Fruit fly (Drosophila melanogaster) whole organism, embryonic: Measurements from ENCODE around the gene Rpp30.

Source experiments
- CG10147 ChIP-seq: fragments of 200-800 bp; sonication (Bioruptor generic); optimal IDR thresholded peaks from 2 replicates; lab custom pipeline; 2019; ENCODE audit warnings: missing biosample characterization, mild to moderate bottlenecking, missing genetic modification characterization, moderate library complexity
- CG1024 ChIP-seq: fragments of 200-800 bp; sonication (Bioruptor generic); IDR thresholded peaks from 2 replicates; pipeline ENCODE4 v1.3.6; 2022; ENCODE audit warnings: missing biosample characterization, missing genetic modification characterization
- CG10462 ChIP-seq: fragments of 200-800 bp; sonication (Bioruptor generic); optimal IDR thresholded peaks from 2 replicates; lab custom pipeline; 2016; ENCODE audit warnings: missing biosample characterization, missing genetic modification characterization
- CG10565 ChIP-seq: fragments of 200-800 bp; sonication (Bioruptor generic); optimal IDR thresholded peaks from 3 replicates; lab custom pipeline; 2016; ENCODE audit warnings: missing biosample characterization, mild to moderate bottlenecking, missing genetic modification characterization
- CG11398 ChIP-seq: fragments of 200-800 bp; sonication (Bioruptor generic); optimal IDR thresholded peaks from 2 replicates; lab custom pipeline; 2016; ENCODE audit warnings: missing biosample characterization, missing genetic modification characterization
- CG12155 ChIP-seq: fragments of 200-800 bp; sonication (Bioruptor generic); optimal IDR thresholded peaks from 3 replicates; lab custom pipeline; 2016; ENCODE audit warnings: missing biosample characterization, missing genetic modification characterization
- CG13775 ChIP-seq: fragments of 200-800 bp; sonication (Bioruptor generic); optimal IDR thresholded peaks from 3 replicates; lab custom pipeline; 2017; ENCODE audit warnings: missing biosample characterization, mild to moderate bottlenecking, missing genetic modification characterization
- CG15696 ChIP-seq: fragments of 200-800 bp; sonication (Bioruptor generic); optimal IDR thresholded peaks from 2 replicates; lab custom pipeline; 2019; ENCODE audit warnings: missing biosample characterization, mild to moderate bottlenecking, missing genetic modification characterization, moderate library complexity
- CG17385 ChIP-seq: fragments of 200-800 bp; sonication (Bioruptor generic); optimal IDR thresholded peaks from 3 replicates; lab custom pipeline; 2018; ENCODE audit warnings: missing biosample characterization, mild to moderate bottlenecking, missing genetic modification characterization
- CG17802 ChIP-seq: fragments of 200-800 bp; sonication (Bioruptor generic); optimal IDR thresholded peaks from 2 replicates; lab custom pipeline; 2018; ENCODE audit warnings: missing biosample characterization, mild to moderate bottlenecking, missing genetic modification characterization, moderate library complexity
- CG31224 ChIP-seq: fragments of 200-800 bp; sonication (Bioruptor generic); IDR thresholded peaks from 2 replicates; pipeline ENCODE4 v1.3.6; 2022; ENCODE audit warnings: missing biosample characterization, missing genetic modification characterization
- CG42726 ChIP-seq: fragments of 200-800 bp; sonication (Bioruptor generic); IDR thresholded peaks from 2 replicates; pipeline ENCODE4 v1.3.6; 2022; ENCODE audit warnings: missing biosample characterization, missing genetic modification characterization; ENCODE audit not compliant: partially characterized antibody
- CG4282 ChIP-seq: fragments of 200-800 bp; sonication (Bioruptor generic); optimal IDR thresholded peaks from 2 replicates; lab custom pipeline; 2016; ENCODE audit warnings: missing biosample characterization, missing genetic modification characterization
- CG7556 ChIP-seq: fragments of 200-800 bp; sonication (Bioruptor generic); optimal IDR thresholded peaks from 2 replicates; lab custom pipeline; 2017; ENCODE audit warnings: missing biosample characterization, mild to moderate bottlenecking, missing genetic modification characterization
- CG7745 ChIP-seq: fragments of 200-800 bp; sonication (Bioruptor generic); optimal IDR thresholded peaks from 2 replicates; lab custom pipeline; 2018; ENCODE audit warnings: missing biosample characterization, mild to moderate bottlenecking, missing genetic modification characterization, moderate library complexity
- CG7963 ChIP-seq: fragments of 200-800 bp; sonication (Bioruptor generic); IDR thresholded peaks from 3 replicates; pipeline ENCODE4 v1.3.6; 2022; ENCODE audit warnings: missing biosample characterization, missing genetic modification characterization; ENCODE audit not compliant: partially characterized antibody
- CG9437 ChIP-seq: fragments of 200-800 bp; sonication (Bioruptor generic); optimal IDR thresholded peaks from 2 replicates; lab custom pipeline; 2018; ENCODE audit warnings: missing biosample characterization, mild to moderate bottlenecking, missing genetic modification characterization
- Dll ChIP-seq: fragments of 200-800 bp; sonication (Bioruptor generic); IDR thresholded peaks from 4 replicates; pipeline ENCODE4 v1.3.6; 2022; ENCODE audit warnings: missing biosample characterization, missing genetic modification characterization; ENCODE audit not compliant: partially characterized antibody
- Dref ChIP-seq: fragments of 200-800 bp; sonication (Bioruptor generic); IDR thresholded peaks from 2 replicates; pipeline ENCODE4 v1.3.6; 2022; ENCODE audit warnings: missing biosample characterization, missing genetic modification characterization
- Gug ChIP-seq: fragments of 200-800 bp; sonication (Bioruptor generic); IDR thresholded peaks from 4 replicates; pipeline ENCODE4 v1.3.6; 2022; ENCODE audit warnings: missing biosample characterization, missing genetic modification characterization
- HLHmδ ChIP-seq: fragments of 200-800 bp; sonication (Bioruptor generic); optimal IDR thresholded peaks from 2 replicates; lab custom pipeline; 2018; ENCODE audit warnings: missing biosample characterization, mild to moderate bottlenecking, missing genetic modification characterization, moderate library complexity
- Hr3 ChIP-seq: fragments of 200-800 bp; sonication (Bioruptor generic); optimal IDR thresholded peaks from 3 replicates; lab custom pipeline; 2016; ENCODE audit warnings: missing biosample characterization, missing genetic modification characterization
- Mad ChIP-seq: fragments of 200-800 bp; sonication (Bioruptor generic); optimal IDR thresholded peaks from 2 replicates; lab custom pipeline; 2016; ENCODE audit warnings: missing biosample characterization, missing genetic modification characterization
- Mrtf ChIP-seq: fragments of 200-800 bp; sonication (Bioruptor generic); IDR thresholded peaks from 3 replicates; pipeline ENCODE4 v1.3.6; 2022; ENCODE audit warnings: missing biosample characterization, missing genetic modification characterization
- NC2α ChIP-seq: fragments of 200-800 bp; sonication (Bioruptor generic); optimal IDR thresholded peaks from 2 replicates; lab custom pipeline; 2016; ENCODE audit warnings: missing biosample characterization, missing genetic modification characterization
- NC2β ChIP-seq: fragments of 200-800 bp; sonication (Bioruptor generic); optimal IDR thresholded peaks from 2 replicates; lab custom pipeline; 2016; ENCODE audit warnings: missing biosample characterization, missing genetic modification characterization
- Rfx ChIP-seq: fragments of 200-800 bp; sonication (Bioruptor generic); IDR thresholded peaks from 2 replicates; pipeline ENCODE4 v1.3.6; 2022; ENCODE audit warnings: missing biosample characterization, missing genetic modification characterization
- Side ChIP-seq: fragments of 200-800 bp; sonication (Bioruptor generic); optimal IDR thresholded peaks from 2 replicates; lab custom pipeline; 2016; ENCODE audit warnings: missing biosample characterization, missing genetic modification characterization
- Six4 ChIP-seq: fragments of 200-800 bp; sonication (Bioruptor generic); optimal IDR thresholded peaks from 2 replicates; lab custom pipeline; 2016; ENCODE audit warnings: missing biosample characterization, missing genetic modification characterization
- Xrp1 ChIP-seq: fragments of 200-800 bp; sonication (Bioruptor generic); IDR thresholded peaks from 2 replicates; pipeline ENCODE4 v1.3.6; 2022; ENCODE audit warnings: missing biosample characterization, missing genetic modification characterization
- cato ChIP-seq: fragments of 200-800 bp; sonication (Bioruptor generic); optimal IDR thresholded peaks from 2 replicates; lab custom pipeline; 2016; ENCODE audit warnings: missing biosample characterization, missing genetic modification characterization, borderline replicate concordance
- chinmo ChIP-seq: fragments of 200-800 bp; sonication (Bioruptor generic); IDR thresholded peaks from 4 replicates; pipeline ENCODE4 v1.3.6; 2022; ENCODE audit warnings: missing biosample characterization, missing genetic modification characterization; ENCODE audit not compliant: partially characterized antibody
- disco-r ChIP-seq: fragments of 200-800 bp; sonication (Bioruptor generic); optimal IDR thresholded peaks from 2 replicates; lab custom pipeline; 2016; ENCODE audit warnings: missing biosample characterization, missing genetic modification characterization
- dmrt11E ChIP-seq: fragments of 200-800 bp; sonication (Bioruptor generic); optimal IDR thresholded peaks from 3 replicates; lab custom pipeline; 2018; ENCODE audit warnings: missing biosample characterization, mild to moderate bottlenecking, missing genetic modification characterization, moderate library complexity
- gcm2 ChIP-seq: fragments of 200-800 bp; sonication (Bioruptor generic); optimal IDR thresholded peaks from 2 replicates; lab custom pipeline; 2016; ENCODE audit warnings: missing biosample characterization, missing genetic modification characterization
- grau ChIP-seq: fragments of 200-800 bp; optimal IDR thresholded peaks from 3 replicates; lab custom pipeline; 2019; ENCODE audit warnings: missing biosample characterization, mild to moderate bottlenecking, missing genetic modification characterization, moderate library complexity
- gsb-n ChIP-seq: fragments of 200-800 bp; sonication (Bioruptor generic); optimal IDR thresholded peaks from 3 replicates; lab custom pipeline; 2018; ENCODE audit warnings: missing biosample characterization, mild to moderate bottlenecking, missing genetic modification characterization
- hb ChIP-seq: fragments of 200-800 bp; sonication (Bioruptor generic); IDR thresholded peaks from 3 replicates; pipeline ENCODE4 v1.3.6; 2022; ENCODE audit warnings: missing biosample characterization, missing genetic modification characterization; ENCODE audit not compliant: partially characterized antibody
- jigr1 ChIP-seq: fragments of 200-800 bp; sonication (Bioruptor generic); IDR thresholded peaks from 3 replicates; pipeline ENCODE4 v1.3.6; 2022; ENCODE audit warnings: missing biosample characterization, missing genetic modification characterization
- klu ChIP-seq: fragments of 200-800 bp; sonication (Bioruptor generic); IDR thresholded peaks from 2 replicates; pipeline ENCODE4 v1.3.6; 2022; ENCODE audit warnings: missing biosample characterization, missing genetic modification characterization
- knrl ChIP-seq: fragments of 200-800 bp; sonication (Bioruptor generic); IDR thresholded peaks from 3 replicates; pipeline ENCODE4 v1.3.6; 2022; ENCODE audit warnings: missing biosample characterization, missing genetic modification characterization; ENCODE audit not compliant: partially characterized antibody
- lola ChIP-seq, 3 experiments: fragments of >200 bp in 2 of 3; fragments of 200-800 bp in 1 of 3; sonication (Bioruptor generic) in 1 of 3; optimal IDR thresholded peaks; 2 replicates each; lab custom pipeline; 2017 to 2019; ENCODE audit warnings: missing biosample characterization in 3 of 3, missing genetic modification characterization in 3 of 3, mild to moderate bottlenecking in 1 of 3, moderate library complexity in 1 of 3
- otp ChIP-seq: fragments of 200-800 bp; sonication (Bioruptor generic); IDR thresholded peaks from 3 replicates; pipeline ENCODE4, ENCODE4 v1.3.6; 2022; ENCODE audit warnings: missing biosample characterization, missing genetic modification characterization
- phol ChIP-seq: fragments of 200-800 bp; sonication (Bioruptor generic); optimal IDR thresholded peaks from 3 replicates; lab custom pipeline; 2018; ENCODE audit warnings: missing biosample characterization, mild to moderate bottlenecking, missing genetic modification characterization, moderate library complexity
- row ChIP-seq: fragments of 200-800 bp; sonication (Bioruptor generic); IDR thresholded peaks from 3 replicates; pipeline ENCODE4 v1.3.6; 2022; ENCODE audit warnings: missing biosample characterization, missing genetic modification characterization
- run ChIP-seq: fragments of 200-800 bp; sonication (Bioruptor generic); optimal IDR thresholded peaks from 3 replicates; lab custom pipeline; 2018; ENCODE audit warnings: missing biosample characterization, mild to moderate bottlenecking, missing genetic modification characterization
- sd ChIP-seq: fragments of 200-800 bp; sonication (Bioruptor generic); optimal IDR thresholded peaks from 3 replicates; lab custom pipeline; 2018; ENCODE audit warnings: missing biosample characterization, mild to moderate bottlenecking, missing genetic modification characterization, moderate library complexity
- sisA ChIP-seq: fragments of 200-800 bp; sonication (Bioruptor generic); IDR thresholded peaks from 2 replicates; pipeline ENCODE4 v1.3.6; 2022; ENCODE audit warnings: missing biosample characterization, missing genetic modification characterization
- sob ChIP-seq: fragments of 200-800 bp; sonication (Bioruptor generic); IDR thresholded peaks from 2 replicates; pipeline ENCODE4 v1.3.6; 2022; ENCODE audit warnings: missing biosample characterization, missing genetic modification characterization
- zf30C ChIP-seq: fragments of 200-800 bp; sonication (Bioruptor generic); optimal IDR thresholded peaks from 3 replicates; lab custom pipeline; 2018; ENCODE audit warnings: missing biosample characterization, mild to moderate bottlenecking, missing genetic modification characterization

Gene Rpp30

DNA sequence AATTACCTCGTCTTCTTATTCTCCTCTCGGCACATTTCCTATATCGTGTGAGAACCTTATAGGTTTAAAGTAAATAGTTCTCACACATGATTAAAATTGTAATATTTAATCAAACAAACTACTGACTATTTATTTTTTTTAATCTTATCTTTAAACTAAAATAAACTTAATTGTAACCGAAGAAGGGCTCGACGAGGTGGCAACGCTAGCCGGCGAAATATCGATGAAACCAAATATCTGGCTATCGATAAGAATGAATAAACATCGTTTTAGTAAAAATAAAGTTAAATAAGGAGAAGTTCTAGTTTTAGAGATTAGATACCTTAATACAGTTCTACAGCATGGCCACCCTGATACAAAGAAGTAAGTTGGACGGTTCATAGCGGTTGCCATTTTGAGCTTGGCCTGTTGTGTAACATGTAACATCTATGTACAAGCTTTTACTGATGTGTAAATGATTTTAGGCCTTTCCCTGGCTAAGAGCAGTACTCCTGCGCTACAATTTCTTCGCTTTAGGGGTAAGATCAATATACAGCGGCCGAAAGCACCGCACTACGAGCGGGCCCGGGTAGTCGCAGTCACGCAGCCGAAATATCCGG is 48.5 kb downstream of the Rpp30 start, which contains the start of gene mRpL10 (continued):
- TF ChIP-seq klu, result no peak
- peak; percentile 29; the same call in 1 of the 2 replicates for TF ChIP-seq Rfx (GFP tag; lab: Robert Waterston, UW)
- TF ChIP-seq CG10565 (GFP tag; lab: Kevin White, UChicago), result no peak
- peak; percentile 64 for TF ChIP-seq row (GFP tag; lab: Robert Waterston, UW)
- no peak for TF ChIP-seq cato
- no peak for TF ChIP-seq CG17802 (tag; lab: Kevin White, UChicago)
- 0 out of 2 replicates have a peak, but pooled peaks have one; percentile 36 for TF ChIP-seq CG1024
- TF ChIP-seq otp (GFP tag; lab: Robert Waterston, UW), result no peak
- no peak for TF ChIP-seq disco-r (GFP tag; lab: Kevin White, UChicago)
- no peak for TF ChIP-seq gcm2 (GFP tag; lab: Kevin White, UChicago)
- no peak for TF ChIP-seq sisA
- no peak for TF ChIP-seq CG7745 (tag; lab: Kevin White, UChicago)
- no peak for TF ChIP-seq Xrp1 (GFP tag; lab: Robert Waterston, UW)
- TF ChIP-seq Gug (GFP tag; lab: Robert Waterston, UW), result no peak
- no peak for TF ChIP-seq run (tag; lab: Kevin White, UChicago)
- TF ChIP-seq jigr1 (GFP tag; lab: Robert Waterston, UW), result peak; percentile 64; the same call in 1 of the 3 replicates
- no peak for TF ChIP-seq sd
- TF ChIP-seq CG15696 (tag; lab: Kevin White, UChicago), result no peak
- TF ChIP-seq Six4 (GFP tag; lab: Kevin White, UChicago), result no peak
- TF ChIP-seq Side (GFP tag; lab: Kevin White, UChicago), result no peak
- TF ChIP-seq CG31224, result no peak
- TF ChIP-seq NC2α (GFP tag; lab: Kevin White, UChicago), result no peak
- no peak for TF ChIP-seq CG10147 (GFP tag; lab: Kevin White, UChicago)
- TF ChIP-seq grau (tag; lab: Kevin White, UChicago), result no peak
- peak; percentile 91 for TF ChIP-seq chinmo
- peak; percentile 91 for TF ChIP-seq knrl (GFP tag; lab: Robert Waterston, UW)
- peak; percentile 26 for TF ChIP-seq CG17385 (GFP tag; lab: Kevin White, UChicago)
- no peak for TF ChIP-seq CG11398 (GFP tag; lab: Kevin White, UChicago)
- peak; percentile 29 for TF ChIP-seq CG9437 (GFP tag; lab: Kevin White, UChicago)
- peak; percentile 24 for TF ChIP-seq CG7556 (GFP tag; lab: Kevin White, UChicago)
- TF ChIP-seq CG42726 (GFP tag; lab: Robert Waterston, UW), result peak; percentile 73
- TF ChIP-seq CG4282 (GFP tag; lab: Kevin White, UChicago), result no peak
- TF ChIP-seq Dll (GFP tag; lab: Robert Waterston, UW), result peak; percentile 90
- TF ChIP-seq CG13775 (GFP tag; lab: Kevin White, UChicago), result no peak
- TF ChIP-seq hb, result peak; percentile 81
- no peak for TF ChIP-seq CG10462 (GFP tag; lab: Kevin White, UChicago)
- TF ChIP-seq HLHmδ (GFP tag; lab: Kevin White, UChicago), result no peak
- no peak for TF ChIP-seq dmrt11E
- peak; percentile 28 for TF ChIP-seq Hr3 (GFP tag; lab: Kevin White, UChicago)
- TF ChIP-seq NC2β (GFP tag; lab: Kevin White, UChicago), result no peak
- TF ChIP-seq zf30C (GFP tag; lab: Kevin White, UChicago), result no peak
- peak; percentile 47 for TF ChIP-seq phol (tag; lab: Kevin White, UChicago)
- no peak for TF ChIP-seq Mrtf
- peak; percentile 82 for TF ChIP-seq CG7963 (GFP tag; lab: Robert Waterston, UW)
- peak; percentile 86 for TF ChIP-seq Dref (GFP tag; lab: Robert Waterston, UW)
- TF ChIP-seq lola (GFP tag; optimal IDR thresholded peaks at IDR 0.05; lab: Kevin White, UChicago), result no peak
- peak; percentile 68 for TF ChIP-seq sob (GFP tag; lab: Robert Waterston, UW)
- peak; percentile 20 for TF ChIP-seq Mad (GFP tag; lab: Kevin White, UChicago)
- TF ChIP-seq gsb-n (tag; lab: Kevin White, UChicago), result no peak
- peak; percentile 42 for TF ChIP-seq CG12155 (GFP tag; lab: Kevin White, UChicago)
